Fruit fly (Drosophila melanogaster): ENCODE data around the gene CG4572.

The CG4572 gene

DNA sequence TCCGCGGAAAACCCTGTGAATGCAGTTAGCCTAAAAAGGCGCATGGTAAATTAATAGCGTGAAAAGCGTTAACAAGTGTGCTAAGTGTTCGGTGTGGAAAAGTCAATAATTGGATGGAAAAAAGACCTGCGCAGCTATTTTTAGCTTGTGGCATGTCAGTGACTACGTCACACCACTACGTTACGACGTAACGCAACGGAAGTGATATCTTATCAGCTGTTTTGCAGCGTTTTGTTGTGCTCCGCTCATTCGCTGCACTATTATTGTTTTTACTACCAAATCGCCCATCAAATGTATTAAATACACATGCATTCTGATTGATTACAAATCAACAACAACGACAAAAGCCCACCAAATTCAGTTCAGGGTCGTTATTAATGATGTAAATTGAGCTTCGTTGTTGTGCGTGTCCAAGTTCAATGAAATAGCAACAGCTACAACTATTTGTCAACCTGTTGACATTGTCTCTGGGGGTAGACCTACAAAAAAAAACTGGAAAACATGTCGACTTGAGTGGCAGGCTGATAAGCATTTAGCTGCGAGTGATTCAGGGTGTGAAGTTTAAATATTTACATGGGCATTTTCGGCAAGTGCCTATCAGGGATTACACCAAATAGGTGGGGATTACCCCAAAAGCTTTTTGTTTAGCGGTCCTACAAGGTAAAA is 16.5 kb downstream of the CG4572 start (continued):
- TF ChIP-seq CG15601 (tag; optimal IDR thresholded peaks at IDR 0.05) = peak; percentile 80
- no peak for TF ChIP-seq CG18599 (GFP tag; optimal IDR thresholded peaks at IDR 0.05)
- TF ChIP-seq ac (GFP tag; optimal IDR thresholded peaks at IDR 0.05) = no peak
- TF ChIP-seq CG12744 (GFP tag; optimal IDR thresholded peaks at IDR 0.05) = peak; percentile 23
- TF ChIP-seq tgo (GFP tag; IDR thresholded peaks at IDR 0.05) = no peak
- no peak for TF ChIP-seq CG2712 (tag; optimal IDR thresholded peaks at IDR 0.05)
- TF ChIP-seq vvl (GFP tag; IDR thresholded peaks at IDR 0.05) = peak; percentile 69
- peak; percentile 46 for TF ChIP-seq BtbVII (GFP tag; optimal IDR thresholded peaks at IDR 0.05)
- TF ChIP-seq sr (GFP tag; IDR thresholded peaks at IDR 0.05) = peak; percentile 20; the same call in 1 of the 3 replicates
- TF ChIP-seq CG4424 (GFP tag; optimal IDR thresholded peaks at IDR 0.05) = peak; percentile 1
- TF ChIP-seq CG13894 (tag; optimal IDR thresholded peaks at IDR 0.05) = no peak
- TF ChIP-seq CG11247 (GFP tag; IDR thresholded peaks at IDR 0.05) = peak; percentile 22; the same call in 1 of the 2 replicates
- TF ChIP-seq Hr78 (GFP tag; optimal IDR thresholded peaks at IDR 0.05) = peak in 1 of 2 experiments; percentile 81
- no peak for TF ChIP-seq CG1603 (tag; optimal IDR thresholded peaks at IDR 0.05)
- no peak for TF ChIP-seq ind (GFP tag; optimal IDR thresholded peaks at IDR 0.05)
- TF ChIP-seq CG31365 (tag; optimal IDR thresholded peaks at IDR 0.05) = peak; percentile 48
- TF ChIP-seq grn (GFP tag; optimal IDR thresholded peaks at IDR 0.05) = peak; percentile 12
- TF ChIP-seq cas (GFP tag; IDR thresholded peaks at IDR 0.05) = no peak
- TF ChIP-seq CG13296 (GFP tag; optimal IDR thresholded peaks at IDR 0.05) = peak; percentile 66
- TF ChIP-seq CG13287 (GFP tag; IDR thresholded peaks at IDR 0.05; ENCODE audit: partially characterized antibody) = peak; percentile 25
- TF ChIP-seq CG6175 (GFP tag; IDR thresholded peaks at IDR 0.05) = no peak; the same call in 2 of the 3 replicates
- peak; percentile 53 for TF ChIP-seq unpg (GFP tag; optimal IDR thresholded peaks at IDR 0.05)
- no peak for TF ChIP-seq maf-S (GFP tag; optimal IDR thresholded peaks at IDR 0.05)
- no peak for TF ChIP-seq Bgb (GFP tag; IDR thresholded peaks at IDR 0.05; ENCODE audit: partially characterized antibody)
- TF ChIP-seq CG34376 (GFP tag; optimal IDR thresholded peaks at IDR 0.05) = peak; percentile 63
- TF ChIP-seq Pdp1 (GFP tag; optimal IDR thresholded peaks at IDR 0.05) = peak in 1 of 2 experiments; percentile 84
- no peak for TF ChIP-seq slbo (GFP tag; IDR thresholded peaks at IDR 0.05)
- TF ChIP-seq CG12219 (GFP tag; optimal IDR thresholded peaks at IDR 0.05) = peak; percentile 76
- peak; percentile 89 for TF ChIP-seq ftz-f1 (GFP tag; optimal IDR thresholded peaks at IDR 0.05)
- TF ChIP-seq shn (GFP tag; optimal IDR thresholded peaks at IDR 0.05) = peak; percentile 26
- peak; percentile 17 for TF ChIP-seq CG16863 (GFP tag; optimal IDR thresholded peaks at IDR 0.05)
- TF ChIP-seq CG8290 (GFP tag; optimal IDR thresholded peaks at IDR 0.05) = no peak
- peak in 1 of 2 experiments; percentile 61 for TF ChIP-seq CG8290 (tag; optimal IDR thresholded peaks at IDR 0.05)
- TF ChIP-seq CG11696 (GFP tag; IDR thresholded peaks at IDR 0.05) = no peak
- TF ChIP-seq crol (GFP tag; IDR thresholded peaks at IDR 0.05) = no peak
- TF ChIP-seq CG1832 (GFP tag; optimal IDR thresholded peaks at IDR 0.05) = no peak
- no peak for TF ChIP-seq CG14050 (GFP tag; IDR thresholded peaks at IDR 0.05)
- no peak for TF ChIP-seq toy (GFP tag; IDR thresholded peaks at IDR 0.05)
- TF ChIP-seq CG3163 (GFP tag; optimal IDR thresholded peaks at IDR 0.05) = peak; percentile 19
- TF ChIP-seq CG9797 (GFP tag; optimal IDR thresholded peaks at IDR 0.05) = no peak
- TF ChIP-seq CG7745 (tag; optimal IDR thresholded peaks at IDR 0.05) = no peak
- no peak for TF ChIP-seq tll (GFP tag; optimal IDR thresholded peaks at IDR 0.05)
- no peak for TF ChIP-seq CG10274 (GFP tag; optimal IDR thresholded peaks at IDR 0.05)
- no peak for TF ChIP-seq sc (optimal IDR thresholded peaks at IDR 0.05)
- TF ChIP-seq sc (GFP tag; optimal IDR thresholded peaks at IDR 0.05) = peak; percentile 12
- peak; percentile 59 for TF ChIP-seq CG3407 (GFP tag; optimal IDR thresholded peaks at IDR 0.05)
- TF ChIP-seq pan (optimal IDR thresholded peaks at IDR 0.05) = no peak
- TF ChIP-seq pan (GFP tag; optimal IDR thresholded peaks at IDR 0.05 in 1 of 2, IDR thresholded peaks at IDR 0.05 in 1 of 2) = peak in 1 of 2 experiments; percentile 40
- no peak for TF ChIP-seq CG15011 (GFP tag; optimal IDR thresholded peaks at IDR 0.05)
- no peak for TF ChIP-seq CG2678 (tag; optimal IDR thresholded peaks at IDR 0.05)
